Worm (Caenorhabditis elegans): ENCODE results near the gene F11D11.6.

ce11 chrV:18748726-18749125 is 4.2 kb downstream of the F11D11.6 start, which contains the start of gene clec-252:
- TF ChIP-seq mep-1 (tag; optimal IDR thresholded peaks at IDR 0.05) (no peak), nhr-12 (tag; optimal IDR thresholded peaks at IDR 0.05) (no peak), tbx-8 (GFP tag; optimal IDR thresholded peaks at IDR 0.05) (no peak)
